Fruit fly (Drosophila melanogaster) whole organism, embryonic: ENCODE results near the gene bsk.

Experiments
- Abd-B ChIP-seq: fragments of 200-800 bp; sonication (Bioruptor generic); optimal IDR thresholded peaks from 2 replicates; lab custom pipeline; 2018; ENCODE audit warnings: missing biosample characterization, mild to moderate bottlenecking, missing genetic modification characterization, moderate library complexity
- Atf-2 ChIP-seq: fragments of 200-800 bp; sonication (Bioruptor generic); optimal IDR thresholded peaks from 2 replicates; lab custom pipeline; 2016; ENCODE audit warnings: missing biosample characterization, missing genetic modification characterization
- Bdp1 ChIP-seq: fragments of 200-800 bp; sonication (Bioruptor generic); optimal IDR thresholded peaks from 3 replicates; lab custom pipeline; 2016; ENCODE audit warnings: missing biosample characterization, missing genetic modification characterization
- Bteb2 ChIP-seq: fragments of 200-800 bp; sonication (Bioruptor generic); optimal IDR thresholded peaks from 2 replicates; lab custom pipeline; 2016; ENCODE audit warnings: missing biosample characterization, missing genetic modification characterization
- C15 ChIP-seq: fragments of 200-800 bp; sonication (Bioruptor generic); IDR thresholded peaks from 3 replicates; pipeline ENCODE4 v1.3.6; 2022; ENCODE audit warnings: missing biosample characterization, missing genetic modification characterization
- CG10209 ChIP-seq: fragments of 200-800 bp; sonication (Bioruptor generic); optimal IDR thresholded peaks from 3 replicates; lab custom pipeline; 2017; ENCODE audit warnings: missing biosample characterization, mild to moderate bottlenecking, missing genetic modification characterization, missing genetic modification reagents
- CG1024 ChIP-seq: fragments of 200-800 bp; sonication (Bioruptor generic); IDR thresholded peaks from 2 replicates; pipeline ENCODE4 v1.3.6; 2022; ENCODE audit warnings: missing biosample characterization, missing genetic modification characterization
- CG10543 ChIP-seq: fragments of 200-800 bp; sonication (Bioruptor generic); optimal IDR thresholded peaks from 3 replicates; lab custom pipeline; 2017; ENCODE audit warnings: missing biosample characterization, mild to moderate bottlenecking, missing genetic modification characterization, moderate library complexity
- CG11456 ChIP-seq: fragments of 200-800 bp; sonication (Bioruptor generic); IDR thresholded peaks from 3 replicates; pipeline ENCODE4 v1.3.6; 2022; ENCODE audit warnings: missing biosample characterization, missing genetic modification characterization
- CG12744 ChIP-seq: fragments of 200-800 bp; sonication (Bioruptor generic); optimal IDR thresholded peaks from 2 replicates; lab custom pipeline; 2016; ENCODE audit warnings: missing biosample characterization, missing genetic modification characterization
- CG14667 ChIP-seq: fragments of 200-800 bp; sonication (Bioruptor generic); IDR thresholded peaks from 2 replicates; pipeline ENCODE4 v1.3.6; 2022; ENCODE audit warnings: missing biosample characterization, missing genetic modification characterization
- CG17612 ChIP-seq: fragments of 200-800 bp; sonication (Bioruptor generic); IDR thresholded peaks from 2 replicates; pipeline ENCODE4 v1.3.6; 2022; ENCODE audit warnings: missing biosample characterization, missing genetic modification characterization
- CG17829 ChIP-seq: fragments of 200-800 bp; optimal IDR thresholded peaks from 2 replicates; lab custom pipeline; 2019; ENCODE audit warnings: missing biosample characterization, mild to moderate bottlenecking, missing genetic modification characterization, moderate library complexity
- CG18476 ChIP-seq: fragments of 200-800 bp; sonication (Bioruptor generic); optimal IDR thresholded peaks from 2 replicates; lab custom pipeline; 2016; ENCODE audit warnings: missing biosample characterization, mild to moderate bottlenecking, missing genetic modification characterization
- CG30431 ChIP-seq: fragments of 200-800 bp; sonication (Bioruptor generic); optimal IDR thresholded peaks from 2 replicates; lab custom pipeline; 2017; ENCODE audit warnings: missing biosample characterization, missing genetic modification characterization
- CG31388 ChIP-seq: fragments of 200-800 bp; sonication (Bioruptor generic); optimal IDR thresholded peaks from 2 replicates; lab custom pipeline; 2016; ENCODE audit warnings: missing biosample characterization, missing genetic modification characterization
- CG34422 ChIP-seq: fragments of 200-800 bp; sonication (Bioruptor generic); IDR thresholded peaks from 3 replicates; pipeline ENCODE4 v1.3.6; 2022; ENCODE audit warnings: missing biosample characterization, missing genetic modification characterization
- CG6791 ChIP-seq: fragments of 200-800 bp; sonication (Bioruptor generic); IDR thresholded peaks from 3 replicates; pipeline ENCODE4 v1.3.6; 2022; ENCODE audit warnings: missing biosample characterization, missing genetic modification characterization; ENCODE audit not compliant: partially characterized antibody
- CG8944 ChIP-seq: fragments of 200-800 bp; sonication (Bioruptor generic); optimal IDR thresholded peaks from 3 replicates; lab custom pipeline; 2016; ENCODE audit warnings: missing biosample characterization, missing genetic modification characterization
- D19A ChIP-seq: fragments of 200-800 bp; optimal IDR thresholded peaks from 3 replicates; lab custom pipeline; 2019; ENCODE audit warnings: missing biosample characterization, mild to moderate bottlenecking, missing genetic modification characterization, moderate library complexity
- Dbx ChIP-seq: fragments of 200-800 bp; sonication (Bioruptor generic); IDR thresholded peaks from 3 replicates; pipeline ENCODE4 v1.3.6; 2022; ENCODE audit warnings: missing biosample characterization, missing genetic modification characterization
- Fer1 ChIP-seq: fragments of 200-800 bp; sonication (Bioruptor generic); optimal IDR thresholded peaks from 2 replicates; lab custom pipeline; 2017; ENCODE audit warnings: missing biosample characterization, mild to moderate bottlenecking, missing genetic modification characterization
- Fer2 ChIP-seq: fragments of 200-800 bp; sonication (Bioruptor generic); optimal IDR thresholded peaks from 2 replicates; lab custom pipeline; 2018; ENCODE audit warnings: missing biosample characterization, mild to moderate bottlenecking, missing genetic modification characterization, moderate library complexity
- HLH3B ChIP-seq: fragments of 200-800 bp; sonication (Bioruptor generic); IDR thresholded peaks from 2 replicates; pipeline ENCODE4 v1.3.6; 2022; ENCODE audit warnings: missing biosample characterization, missing genetic modification characterization
- Kr ChIP-seq: fragments of 200-800 bp; sonication (Bioruptor generic); optimal IDR thresholded peaks from 2 replicates; lab custom pipeline; 2017; ENCODE audit warnings: missing biosample characterization, mild to moderate bottlenecking, missing genetic modification characterization
- Lhr ChIP-seq: fragments of 200-800 bp; sonication (Bioruptor generic); optimal IDR thresholded peaks from 3 replicates; lab custom pipeline; 2017; ENCODE audit warnings: mild to moderate bottlenecking, missing biosample characterization, missing genetic modification reagents, missing genetic modification characterization
- MESR4 ChIP-seq: fragments of 200-800 bp; sonication (Bioruptor generic); optimal IDR thresholded peaks from 2 replicates; lab custom pipeline; 2018; ENCODE audit warnings: missing biosample characterization, mild to moderate bottlenecking, missing genetic modification characterization, moderate library complexity
- NFAT ChIP-seq: fragments of 200-800 bp; sonication (Bioruptor generic); IDR thresholded peaks from 2 replicates; pipeline ENCODE4 v1.3.6; 2022; ENCODE audit warnings: missing biosample characterization, missing genetic modification characterization
- TFAM ChIP-seq: fragments of 200-800 bp; sonication (Bioruptor generic); optimal IDR thresholded peaks from 2 replicates; lab custom pipeline; 2017; ENCODE audit warnings: missing biosample characterization, missing genetic modification characterization, inconsistent platforms
- Trl ChIP-seq, 3 experiments: fragments of >200 bp in 2 of 3; fragments of 200-800 bp in 1 of 3; sonication (Bioruptor generic) in 1 of 3; optimal IDR thresholded peaks; 2 replicates in 1 of 3; 3 replicates in 2 of 3; lab custom pipeline; 2016 to 2017; ENCODE audit warnings: missing biosample characterization in 1 of 3, missing genetic modification characterization in 1 of 3
- Usf ChIP-seq: fragments of 200-800 bp; sonication (Bioruptor generic); optimal IDR thresholded peaks from 2 replicates; lab custom pipeline; 2017; ENCODE audit warnings: missing genotype, missing biosample characterization, missing genetic modification characterization
- bcd ChIP-seq: fragments of 200-800 bp; sonication (Bioruptor generic); optimal IDR thresholded peaks from 2 replicates; lab custom pipeline; 2017; ENCODE audit warnings: missing biosample characterization, mild to moderate bottlenecking, missing genetic modification characterization
- danr ChIP-seq: fragments of 200-800 bp; sonication (Bioruptor generic); IDR thresholded peaks from 2 replicates; pipeline ENCODE4 v1.3.6; 2022; ENCODE audit warnings: missing biosample characterization, missing genetic modification characterization
- dm ChIP-seq: fragments of 200-800 bp; sonication (Bioruptor generic); optimal IDR thresholded peaks from 3 replicates; lab custom pipeline; 2016; ENCODE audit warnings: missing biosample characterization, missing genetic modification characterization
- dmrt11E ChIP-seq: fragments of 200-800 bp; sonication (Bioruptor generic); optimal IDR thresholded peaks from 3 replicates; lab custom pipeline; 2018; ENCODE audit warnings: missing biosample characterization, mild to moderate bottlenecking, missing genetic modification characterization, moderate library complexity
- dysf ChIP-seq: fragments of 200-800 bp; sonication (Bioruptor generic); IDR thresholded peaks from 3 replicates; pipeline ENCODE4 v1.3.6; 2022; ENCODE audit warnings: missing biosample characterization, missing genetic modification characterization
- en ChIP-seq: fragments of 200-800 bp; sonication (Bioruptor generic); optimal IDR thresholded peaks from 2 replicates; lab custom pipeline; 2016; ENCODE audit warnings: missing biosample characterization, missing genetic modification characterization
- ewg ChIP-seq: fragments of 200-800 bp; sonication (Bioruptor generic); optimal IDR thresholded peaks from 3 replicates; lab custom pipeline; 2017; ENCODE audit warnings: mild to moderate bottlenecking, missing biosample characterization, missing genetic modification reagents, missing genetic modification characterization
- exex ChIP-seq: fragments of 200-800 bp; sonication (Bioruptor generic); optimal IDR thresholded peaks from 4 replicates; lab custom pipeline; 2018; ENCODE audit warnings: missing biosample characterization, mild to moderate bottlenecking, missing genetic modification characterization, moderate library complexity
- fu2 ChIP-seq: fragments of 200-800 bp; sonication (Bioruptor generic); optimal IDR thresholded peaks from 2 replicates; lab custom pipeline; 2016; ENCODE audit warnings: missing biosample characterization, missing genetic modification characterization
- gce ChIP-seq: fragments of 200-800 bp; sonication (Bioruptor generic); IDR thresholded peaks from 3 replicates; pipeline ENCODE4 v1.3.6; 2022; ENCODE audit warnings: missing biosample characterization, missing genetic modification characterization
- jing ChIP-seq: fragments of 200-800 bp; sonication (Bioruptor generic); optimal IDR thresholded peaks from 2 replicates; lab custom pipeline; 2018; ENCODE audit warnings: missing biosample characterization, mild to moderate bottlenecking, missing genetic modification characterization
- lilli ChIP-seq: fragments of 200-800 bp; sonication (Bioruptor generic); optimal IDR thresholded peaks from 3 replicates; lab custom pipeline; 2016; ENCODE audit warnings: missing biosample characterization, missing genetic modification characterization
- nerfin-2 ChIP-seq: fragments of 200-800 bp; sonication (Bioruptor generic); IDR thresholded peaks from 2 replicates; pipeline ENCODE4 v1.3.6; 2022; ENCODE audit warnings: missing biosample characterization, missing genetic modification characterization; ENCODE audit not compliant: partially characterized antibody
- odd ChIP-seq: fragments of 200-800 bp; sonication (Bioruptor generic); optimal IDR thresholded peaks from 2 replicates; lab custom pipeline; 2017; ENCODE audit warnings: missing biosample characterization, mild to moderate bottlenecking, missing genetic modification characterization
- org-1 ChIP-seq: fragments of 200-800 bp; sonication (Bioruptor generic); optimal IDR thresholded peaks from 2 replicates; lab custom pipeline; 2017; ENCODE audit warnings: missing biosample characterization, missing genetic modification characterization
- pan ChIP-seq, 4 experiments: fragments of >200 bp in 3 of 4; fragments of 200-800 bp in 1 of 4; sonication (Bioruptor generic) in 1 of 4; optimal IDR thresholded peaks in 3 of 4; IDR thresholded peaks in 1 of 4; 2 replicates each; pipeline versions ENCODE4 v1.3.6 to Lab custom; 2017 to 2022; ENCODE audit warnings: missing biosample characterization in 2 of 4, missing genetic modification characterization in 2 of 4, mixed read lengths in 1 of 4
- ro ChIP-seq: fragments of 200-800 bp; sonication (Bioruptor generic); IDR thresholded peaks from 2 replicates; pipeline ENCODE4 v1.3.6; 2022; ENCODE audit warnings: missing biosample characterization, missing genetic modification characterization
- vfl ChIP-seq: fragments of 200-800 bp; sonication (Bioruptor generic); optimal IDR thresholded peaks from 2 replicates; lab custom pipeline; 2016; ENCODE audit warnings: missing biosample characterization, missing genetic modification characterization
- vvl ChIP-seq: fragments of 200-800 bp; sonication (Bioruptor generic); IDR thresholded peaks from 2 replicates; pipeline ENCODE4 v1.3.6; 2022; ENCODE audit warnings: missing biosample characterization, missing genetic modification characterization

bsk gene

DNA sequence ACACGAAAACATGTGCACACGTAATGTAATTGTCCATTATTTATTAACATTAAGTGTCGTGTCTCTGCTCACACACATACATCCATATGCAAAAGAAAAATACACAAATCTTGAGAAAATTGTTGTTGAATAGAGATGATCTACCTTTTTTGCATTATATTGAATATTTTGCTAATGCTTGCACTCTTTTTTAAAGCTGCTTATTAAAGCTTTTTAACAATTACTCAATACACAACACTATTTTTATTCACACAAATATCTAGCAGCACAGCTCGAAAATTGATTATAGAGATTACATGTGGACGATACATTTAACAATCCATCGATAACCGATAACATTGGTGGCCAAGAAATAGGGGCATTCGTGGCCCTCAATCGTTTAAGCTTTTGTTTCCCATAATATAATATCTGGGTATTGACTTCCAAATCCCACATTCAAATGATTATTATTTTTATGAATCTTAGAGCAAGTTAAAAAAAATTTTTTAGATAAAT lies 41.8 kb upstream of the bsk start, which contains the start of gene Ufd4 (continued):
- TF ChIP-seq odd (GFP tag; lab: Kevin White, UChicago) (no peak), C15 (GFP tag; lab: Robert Waterston, UW) (no peak), MESR4 (peak; percentile 77), CG14667 (GFP tag; lab: Robert Waterston, UW) (no peak), Dbx (GFP tag; lab: Robert Waterston, UW) (peak; percentile 68; the same call in 1 of the 3 replicates), CG6791 (GFP tag; lab: Robert Waterston, UW) (no peak), en (GFP tag; lab: Kevin White, UChicago) (no peak), TFAM (GFP tag; lab: Kevin White, UChicago) (no peak), Lhr (GFP tag; lab: Kevin White, UChicago) (no peak), dysf (no peak; the same call in 2 of the 3 replicates), Kr (no peak), CG31388 (GFP tag; lab: Kevin White, UChicago) (peak; percentile 11), CG10543 (GFP tag; lab: Kevin White, UChicago) (no peak), danr (GFP tag; lab: Robert Waterston, UW) (no peak), bcd (no peak), CG12744 (GFP tag; lab: Kevin White, UChicago) (peak; percentile 61), CG34422 (no peak), Fer2 (tag; lab: Kevin White, UChicago) (no peak), dmrt11E (tag; lab: Kevin White, UChicago) (peak; percentile 62), ewg (GFP tag; lab: Kevin White, UChicago) (no peak), CG17829 (tag; lab: Kevin White, UChicago) (peak; percentile 83), org-1 (peak; percentile 1), Abd-B (GFP tag; lab: Kevin White, UChicago) (no peak), Bdp1 (GFP tag; lab: Kevin White, UChicago) (no peak), lilli (GFP tag; lab: Kevin White, UChicago) (no peak), exex (tag; lab: Kevin White, UChicago) (peak; percentile 53), gce (GFP tag; lab: Robert Waterston, UW) (no peak), ro (GFP tag; lab: Robert Waterston, UW) (no peak), fu2 (GFP tag; lab: Kevin White, UChicago) (peak; percentile 40), jing (GFP tag; lab: Kevin White, UChicago) (no peak), vvl (GFP tag; lab: Robert Waterston, UW) (peak; percentile 88; the same call in 1 of the 2 replicates), HLH3B (GFP tag; lab: Robert Waterston, UW) (peak; percentile 74; the same call in 1 of the 2 replicates), Usf (no peak), CG30431 (GFP tag; lab: Kevin White, UChicago) (no peak), Fer1 (peak; percentile 76), CG1024 (peak; percentile 80; the same call in 1 of the 2 replicates), Trl (optimal IDR thresholded peaks at IDR 0.05; lab: Kevin White, UChicago) (no peak), Trl (GFP tag; optimal IDR thresholded peaks at IDR 0.05; lab: Kevin White, UChicago) (peak; percentile 69), Bteb2 (GFP tag; lab: Kevin White, UChicago) (peak; percentile 64), dm (peak; percentile 8), nerfin-2 (GFP tag; lab: Robert Waterston, UW) (no peak), pan (optimal IDR thresholded peaks at IDR 0.05; lab: Kevin White, UChicago) (no peak), pan (GFP tag; optimal IDR thresholded peaks at IDR 0.05 in 1 of 2, IDR thresholded peaks at IDR 0.05 in 1 of 2) (no peak), CG11456 (GFP tag; lab: Robert Waterston, UW) (no peak), Atf-2 (GFP tag; lab: Kevin White, UChicago) (peak; percentile 27), D19A (no peak), CG18476 (GFP tag; lab: Kevin White, UChicago) (peak; percentile 69), vfl (GFP tag; lab: Kevin White, UChicago) (peak; percentile 46), NFAT (no peak), CG10209 (GFP tag; lab: Kevin White, UChicago) (no peak), CG8944 (GFP tag; lab: Kevin White, UChicago) (peak; percentile 3), CG17612 (no peak)
